Fruit fly (Drosophila melanogaster) whole organism, embryonic: ENCODE measurements around the gene haf.

Experiments
- Antp ChIP-seq: fragments of 200-800 bp; sonication (Bioruptor generic); optimal IDR thresholded peaks from 3 replicates; lab custom pipeline; 2016; ENCODE audit warnings: missing biosample characterization, missing genetic modification characterization
- CG10274 ChIP-seq: fragments of 200-800 bp; sonication (Bioruptor generic); optimal IDR thresholded peaks from 3 replicates; lab custom pipeline; 2017; ENCODE audit warnings: missing biosample characterization, mild to moderate bottlenecking, missing genetic modification characterization
- CG10462 ChIP-seq: fragments of 200-800 bp; sonication (Bioruptor generic); optimal IDR thresholded peaks from 2 replicates; lab custom pipeline; 2016; ENCODE audit warnings: missing biosample characterization, missing genetic modification characterization
- CG10979 ChIP-seq: fragments of 200-800 bp; sonication (Bioruptor generic); optimal IDR thresholded peaks from 2 replicates; lab custom pipeline; 2018; ENCODE audit warnings: missing biosample characterization, mild to moderate bottlenecking, missing genetic modification characterization, moderate library complexity
- CG12299 ChIP-seq: fragments of 200-800 bp; sonication (Bioruptor generic); optimal IDR thresholded peaks from 2 replicates; lab custom pipeline; 2018; ENCODE audit warnings: missing biosample characterization, mild to moderate bottlenecking, missing genetic modification characterization
- CG12391 ChIP-seq: fragments of 200-800 bp; sonication (Bioruptor generic); optimal IDR thresholded peaks from 3 replicates; lab custom pipeline; 2018; ENCODE audit warnings: missing biosample characterization, mild to moderate bottlenecking, missing genetic modification characterization, moderate library complexity
- CG12659 ChIP-seq: fragments of 200-800 bp; sonication (Bioruptor generic); optimal IDR thresholded peaks from 3 replicates; lab custom pipeline; 2017; ENCODE audit warnings: mild to moderate bottlenecking, missing biosample characterization, missing genetic modification reagents, missing genetic modification characterization
- CG15479 ChIP-seq: fragments of 200-800 bp; sonication (Bioruptor generic); optimal IDR thresholded peaks from 3 replicates; lab custom pipeline; 2019; ENCODE audit warnings: missing biosample characterization, mild to moderate bottlenecking, missing genetic modification characterization, moderate library complexity
- CG16813 ChIP-seq: fragments of 200-800 bp; sonication (Bioruptor generic); IDR thresholded peaks from 3 replicates; pipeline ENCODE4 v1.3.6; 2022; ENCODE audit warnings: missing biosample characterization, missing genetic modification characterization; ENCODE audit not compliant: partially characterized antibody
- CG17359 ChIP-seq: fragments of 200-800 bp; sonication (Bioruptor generic); optimal IDR thresholded peaks from 3 replicates; lab custom pipeline; 2018; ENCODE audit warnings: missing biosample characterization, mild to moderate bottlenecking, missing genetic modification characterization, moderate library complexity
- CG2116 ChIP-seq: fragments of 200-800 bp; sonication (Bioruptor generic); optimal IDR thresholded peaks from 3 replicates; lab custom pipeline; 2018; ENCODE audit warnings: missing biosample characterization, mild to moderate bottlenecking, missing genetic modification characterization
- CG31224 ChIP-seq: fragments of 200-800 bp; sonication (Bioruptor generic); IDR thresholded peaks from 2 replicates; pipeline ENCODE4 v1.3.6; 2022; ENCODE audit warnings: missing biosample characterization, missing genetic modification characterization
- CG31441 ChIP-seq: fragments of 200-800 bp; sonication (Bioruptor generic); IDR thresholded peaks from 2 replicates; pipeline ENCODE4 v1.3.6; 2022; ENCODE audit warnings: missing biosample characterization, missing genetic modification characterization
- CG3838 ChIP-seq: fragments of 200-800 bp; sonication (Bioruptor generic); optimal IDR thresholded peaks from 3 replicates; lab custom pipeline; 2016; ENCODE audit warnings: missing biosample characterization, missing genetic modification characterization
- CG4282 ChIP-seq: fragments of 200-800 bp; sonication (Bioruptor generic); optimal IDR thresholded peaks from 2 replicates; lab custom pipeline; 2016; ENCODE audit warnings: missing biosample characterization, missing genetic modification characterization
- CG4707 ChIP-seq: fragments of 200-800 bp; sonication (Bioruptor generic); optimal IDR thresholded peaks from 2 replicates; lab custom pipeline; 2018; ENCODE audit warnings: missing biosample characterization, mild to moderate bottlenecking, missing genetic modification characterization, moderate library complexity
- CG4854 ChIP-seq: fragments of 200-800 bp; sonication (Bioruptor generic); optimal IDR thresholded peaks from 2 replicates; lab custom pipeline; 2016; ENCODE audit warnings: missing biosample characterization, missing genetic modification characterization, inconsistent platforms
- CG5180 ChIP-seq: fragments of 200-800 bp; sonication (Bioruptor generic); optimal IDR thresholded peaks from 3 replicates; lab custom pipeline; 2017; ENCODE audit warnings: missing biosample characterization, missing genetic modification characterization, mild to moderate bottlenecking, moderate library complexity, missing genetic modification reagents
- CG6175 ChIP-seq: fragments of 200-800 bp; sonication (Bioruptor generic); IDR thresholded peaks from 3 replicates; pipeline ENCODE4 v1.3.6; 2022; ENCODE audit warnings: missing biosample characterization, missing genetic modification characterization
- CG6272 ChIP-seq: fragments of 200-800 bp; sonication (Bioruptor generic); IDR thresholded peaks from 2 replicates; pipeline ENCODE4 v1.3.6; 2022; ENCODE audit warnings: missing biosample characterization, missing genetic modification characterization
- CG7839 ChIP-seq: fragments of 200-800 bp; sonication (Bioruptor generic); optimal IDR thresholded peaks from 3 replicates; lab custom pipeline; 2018; ENCODE audit warnings: missing biosample characterization, mild to moderate bottlenecking, missing genetic modification characterization, moderate library complexity
- CG8281 ChIP-seq: fragments of 200-800 bp; sonication (Bioruptor generic); optimal IDR thresholded peaks from 2 replicates; lab custom pipeline; 2018; ENCODE audit warnings: missing biosample characterization, mild to moderate bottlenecking, missing genetic modification characterization, moderate library complexity
- CG8290 ChIP-seq, 3 experiments: fragments of 200-800 bp; sonication (Bioruptor generic); optimal IDR thresholded peaks; 2 replicates each; lab custom pipeline; 2016 to 2019; ENCODE audit warnings: missing biosample characterization in 3 of 3, missing genetic modification characterization in 3 of 3, mild to moderate bottlenecking in 2 of 3, moderate library complexity in 1 of 3
- CG8765 ChIP-seq: fragments of 200-800 bp; sonication (Bioruptor generic); IDR thresholded peaks from 2 replicates; pipeline ENCODE4 v1.3.6; 2022; ENCODE audit warnings: missing biosample characterization, missing genetic modification characterization
- CG9609 ChIP-seq: fragments of 200-800 bp; sonication (Bioruptor generic); optimal IDR thresholded peaks from 3 replicates; lab custom pipeline; 2016; ENCODE audit warnings: missing biosample characterization, missing genetic modification characterization
- CG9876 ChIP-seq: fragments of 200-800 bp; sonication (Bioruptor generic); optimal IDR thresholded peaks from 2 replicates; lab custom pipeline; 2016; ENCODE audit warnings: missing biosample characterization, missing genetic modification characterization
- CkIIα-i1 ChIP-seq: fragments of 200-800 bp; sonication (Bioruptor generic); IDR thresholded peaks from 2 replicates; pipeline ENCODE4 v1.3.6; 2022; ENCODE audit warnings: missing biosample characterization, missing genetic modification characterization
- Deaf1 ChIP-seq: fragments of 200-800 bp; optimal IDR thresholded peaks from 3 replicates; lab custom pipeline; 2019; ENCODE audit warnings: missing biosample characterization, mild to moderate bottlenecking, missing genetic modification characterization, moderate library complexity
- Dip2 ChIP-seq: fragments of 200-800 bp; sonication (Bioruptor generic); IDR thresholded peaks from 2 replicates; pipeline ENCODE4 v1.3.6; 2022; ENCODE audit warnings: missing biosample characterization, missing genetic modification characterization
- Elba2 ChIP-seq: fragments of 200-800 bp; sonication (Bioruptor generic); optimal IDR thresholded peaks from 3 replicates; lab custom pipeline; 2016; ENCODE audit warnings: missing biosample characterization, missing genetic modification characterization
- Fer1 ChIP-seq: fragments of 200-800 bp; sonication (Bioruptor generic); optimal IDR thresholded peaks from 2 replicates; lab custom pipeline; 2017; ENCODE audit warnings: missing biosample characterization, mild to moderate bottlenecking, missing genetic modification characterization
- HLH54F ChIP-seq: fragments of 200-800 bp; sonication (Bioruptor generic); optimal IDR thresholded peaks from 3 replicates; lab custom pipeline; 2016; ENCODE audit warnings: missing biosample characterization, missing genetic modification characterization
- Hr78 ChIP-seq, 2 experiments: fragments of 200-800 bp in 1 of 2; fragments of >200 bp in 1 of 2; sonication (Bioruptor generic) in 1 of 2; optimal IDR thresholded peaks; 2 replicates each; lab custom pipeline; 2017 to 2019; ENCODE audit warnings: missing biosample characterization in 2 of 2, missing genetic modification characterization in 2 of 2, mild to moderate bottlenecking in 1 of 2, moderate library complexity in 1 of 2
- NfI ChIP-seq: fragments of 200-800 bp; sonication (Bioruptor generic); optimal IDR thresholded peaks from 3 replicates; lab custom pipeline; 2018; ENCODE audit warnings: missing biosample characterization, mild to moderate bottlenecking, missing genetic modification characterization, moderate library complexity
- Sox100B ChIP-seq: fragments of 200-800 bp; sonication (Bioruptor generic); optimal IDR thresholded peaks from 3 replicates; lab custom pipeline; 2018; ENCODE audit warnings: missing biosample characterization, mild to moderate bottlenecking, missing genetic modification characterization
- Sox102F ChIP-seq: fragments of 200-800 bp; sonication (Bioruptor generic); optimal IDR thresholded peaks from 2 replicates; lab custom pipeline; 2018; ENCODE audit warnings: missing biosample characterization, mild to moderate bottlenecking, missing genetic modification characterization, moderate library complexity
- Usf ChIP-seq: fragments of 200-800 bp; sonication (Bioruptor generic); optimal IDR thresholded peaks from 2 replicates; lab custom pipeline; 2017; ENCODE audit warnings: missing genotype, missing biosample characterization, missing genetic modification characterization
- ara ChIP-seq: fragments of 200-800 bp; sonication (Bioruptor generic); IDR thresholded peaks from 2 replicates; pipeline ENCODE4 v1.3.6; 2022; ENCODE audit warnings: missing biosample characterization, missing genetic modification characterization
- btn ChIP-seq: fragments of 200-800 bp; sonication (Bioruptor generic); optimal IDR thresholded peaks from 2 replicates; lab custom pipeline; 2016; ENCODE audit warnings: missing biosample characterization, missing genetic modification characterization
- dmrt99B ChIP-seq: fragments of 200-800 bp; sonication (Bioruptor generic); optimal IDR thresholded peaks from 2 replicates; lab custom pipeline; 2018; ENCODE audit warnings: missing biosample characterization, mild to moderate bottlenecking, missing genetic modification characterization, moderate library complexity
- ems ChIP-seq: fragments of 200-800 bp; sonication (Bioruptor generic); optimal IDR thresholded peaks from 3 replicates; lab custom pipeline; 2016; ENCODE audit warnings: missing biosample characterization, missing genetic modification characterization
- gsb-n ChIP-seq: fragments of 200-800 bp; sonication (Bioruptor generic); optimal IDR thresholded peaks from 3 replicates; lab custom pipeline; 2018; ENCODE audit warnings: missing biosample characterization, mild to moderate bottlenecking, missing genetic modification characterization
- hth ChIP-seq: fragments of >200 bp; optimal IDR thresholded peaks from 2 replicates; lab custom pipeline; 2017; ENCODE audit warnings: inconsistent platforms
- onecut ChIP-seq: fragments of 200-800 bp; sonication (Bioruptor generic); IDR thresholded peaks from 2 replicates; pipeline ENCODE4 v1.3.6; 2022; ENCODE audit warnings: missing biosample characterization, missing genetic modification characterization
- prd ChIP-seq, 3 experiments: fragments of >200 bp in 2 of 3; fragments of 200-800 bp in 1 of 3; sonication (Bioruptor generic) in 1 of 3; optimal IDR thresholded peaks in 2 of 3; IDR thresholded peaks in 1 of 3; 2 replicates in 2 of 3; 3 replicates in 1 of 3; pipeline versions ENCODE4 v1.3.6 to Lab custom; 2017 to 2022; ENCODE audit warnings: missing biosample characterization in 1 of 3, missing genetic modification characterization in 1 of 3
- pum ChIP-seq: fragments of 200-800 bp; sonication (Bioruptor generic); optimal IDR thresholded peaks from 2 replicates; lab custom pipeline; 2016; ENCODE audit warnings: missing biosample characterization, missing genetic modification characterization
- rib ChIP-seq: fragments of 200-800 bp; sonication (Bioruptor generic); IDR thresholded peaks from 2 replicates; pipeline ENCODE4 v1.3.6; 2022; ENCODE audit warnings: missing biosample characterization, missing genetic modification characterization
- tll ChIP-seq, 2 experiments: fragments of 200-800 bp in 1 of 2; fragments of >200 bp in 1 of 2; sonication (Bioruptor generic) in 1 of 2; optimal IDR thresholded peaks; 2 replicates each; lab custom pipeline; 2017 to 2019; ENCODE audit warnings: missing biosample characterization in 2 of 2, missing genetic modification characterization in 2 of 2, mild to moderate bottlenecking in 1 of 2, moderate library complexity in 1 of 2
- unc-4 ChIP-seq: fragments of 200-800 bp; sonication (Bioruptor generic); IDR thresholded peaks from 2 replicates; pipeline ENCODE4 v1.3.6; 2022; ENCODE audit warnings: missing biosample characterization, missing genetic modification characterization; ENCODE audit not compliant: partially characterized antibody
- wor ChIP-seq: fragments of 200-800 bp; sonication (Bioruptor generic); IDR thresholded peaks from 2 replicates; pipeline ENCODE4 v1.3.6; 2022; ENCODE audit warnings: missing biosample characterization, missing genetic modification characterization

haf gene

DNA sequence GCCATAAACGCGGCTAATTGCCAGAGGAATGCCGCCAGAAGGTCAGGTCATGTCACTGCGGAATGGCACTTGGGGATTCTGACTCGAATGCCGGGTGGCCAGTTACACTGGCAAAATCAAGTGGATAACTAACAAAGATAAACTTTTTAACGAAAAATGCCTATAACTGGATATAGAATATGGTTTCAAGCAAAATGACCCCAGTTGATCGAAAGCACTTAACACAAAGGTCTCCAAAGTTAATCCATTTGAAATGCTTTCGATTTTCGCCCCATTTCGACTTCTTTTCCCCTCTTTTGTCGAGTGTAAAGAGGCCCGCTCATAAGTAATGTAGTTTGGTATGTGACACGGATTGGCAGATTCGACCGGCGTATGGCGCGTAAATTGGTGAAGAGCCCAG, 13.7 kb downstream of the haf start (continued):
- TF ChIP-seq ara (GFP tag; lab: Robert Waterston, UW) (no peak), gsb-n (tag; lab: Kevin White, UChicago) (peak; percentile 19), CkIIα-i1 (GFP tag; lab: Robert Waterston, UW) (no peak), CG17359 (tag; lab: Kevin White, UChicago) (peak; percentile 29), CG8281 (tag; lab: Kevin White, UChicago) (no peak), CG15479 (GFP tag; lab: Kevin White, UChicago) (no peak), pum (GFP tag; lab: Kevin White, UChicago) (no peak), prd (optimal IDR thresholded peaks at IDR 0.05; lab: Kevin White, UChicago) (no peak), prd (GFP tag; IDR thresholded peaks at IDR 0.05; lab: Robert Waterston, UW) (no peak), Fer1 (GFP tag; lab: Kevin White, UChicago) (peak; percentile 24), CG8765 (GFP tag; lab: Robert Waterston, UW) (no peak), CG7839 (tag; lab: Kevin White, UChicago) (peak; percentile 8), CG10979 (tag; lab: Kevin White, UChicago) (peak; percentile 11), CG4707 (GFP tag; lab: Kevin White, UChicago) (no peak), tll (GFP tag; optimal IDR thresholded peaks at IDR 0.05; lab: Kevin White, UChicago) (no peak), CG6272 (GFP tag; lab: Robert Waterston, UW) (no peak), CG2116 (no peak), CG12299 (tag; lab: Kevin White, UChicago) (no peak), Dip2 (GFP tag; lab: Robert Waterston, UW) (no peak), hth (no peak), CG16813 (no peak), CG4854 (GFP tag; lab: Kevin White, UChicago) (no peak), CG6175 (GFP tag; lab: Robert Waterston, UW) (no peak), btn (GFP tag; lab: Kevin White, UChicago) (no peak), CG10274 (GFP tag; lab: Kevin White, UChicago) (no peak), CG31224 (GFP tag; lab: Robert Waterston, UW) (no peak), Sox102F (peak; percentile 43), CG8290 (GFP tag; optimal IDR thresholded peaks at IDR 0.05; lab: Kevin White, UChicago) (no peak), CG8290 (tag; optimal IDR thresholded peaks at IDR 0.05; lab: Kevin White, UChicago) (peak in 1 of 2 experiments; percentile 20), CG9876 (GFP tag; lab: Kevin White, UChicago) (no peak), Deaf1 (tag; lab: Kevin White, UChicago) (no peak), CG31441 (GFP tag; lab: Robert Waterston, UW) (peak; percentile 36; the same call in 1 of the 2 replicates), CG4282 (GFP tag; lab: Kevin White, UChicago) (no peak), CG12659 (no peak), Elba2 (GFP tag; lab: Kevin White, UChicago) (no peak), Hr78 (GFP tag; optimal IDR thresholded peaks at IDR 0.05; lab: Kevin White, UChicago) (no peak), onecut (GFP tag; lab: Robert Waterston, UW) (no peak), NfI (GFP tag; lab: Kevin White, UChicago) (no peak), CG3838 (GFP tag; lab: Kevin White, UChicago) (no peak), CG10462 (GFP tag; lab: Kevin White, UChicago) (no peak), CG12391 (tag; lab: Kevin White, UChicago) (no peak), CG5180 (no peak), ems (GFP tag; lab: Kevin White, UChicago) (no peak), rib (no peak), CG9609 (GFP tag; lab: Kevin White, UChicago) (no peak), HLH54F (GFP tag; lab: Kevin White, UChicago) (no peak), Sox100B (GFP tag; lab: Kevin White, UChicago) (no peak), Usf (GFP tag; lab: Kevin White, UChicago) (no peak), Antp (no peak), unc-4 (GFP tag; lab: Robert Waterston, UW) (no peak), wor (GFP tag; lab: Robert Waterston, UW) (no peak), dmrt99B (peak; percentile 40)
